Worm (Caenorhabditis elegans): ENCODE measurements around the gene kin-26.

- no peak for TF ChIP-seq lsy-2 (tag; optimal IDR thresholded peaks at IDR 0.05)
- TF ChIP-seq ceh-63 (GFP tag; optimal IDR thresholded peaks at IDR 0.05): no peak
- TF ChIP-seq nhr-19 (GFP tag; conservative IDR thresholded peaks at IDR 0.05): no peak
- no peak for TF ChIP-seq lin-13 (GFP tag; optimal IDR thresholded peaks at IDR 0.05)
- no peak for TF ChIP-seq C16A3.4 (tag; optimal IDR thresholded peaks at IDR 0.05)
Measured at ce11 chrIV:7927218-7927617, 49.5 kb upstream of the kin-26 start, which contains the start of gene C49H3.12.

All from whole organism, L1 larva.